Worm (Caenorhabditis elegans) whole organism, late embryonic: Measurements from ENCODE around the gene mnp-1.

Experiments
- C08G9.2 ChIP-seq: sonication (generic microtip); optimal IDR thresholded peaks from 2 replicates; lab custom pipeline; 2016; ENCODE audit warnings: mild to moderate bottlenecking, missing genetic modification characterization, moderate library complexity, missing compliant biosample characterization
- F13H6.1 ChIP-seq: sonication (generic microtip); optimal IDR thresholded peaks from 2 replicates; lab custom pipeline; 2016; ENCODE audit warnings: missing genetic modification characterization, missing compliant biosample characterization
- K02D7.2 ChIP-seq: sonication (generic microtip); optimal IDR thresholded peaks from 2 replicates; lab custom pipeline; 2017; ENCODE audit warnings: mild to moderate bottlenecking, missing genetic modification characterization, missing compliant biosample characterization
- Y22D7AL.16 ChIP-seq: sonication (generic microtip); optimal IDR thresholded peaks from 2 replicates; lab custom pipeline; 2016; ENCODE audit warnings: missing genetic modification characterization, missing compliant biosample characterization
- ahr-1 ChIP-seq: sonication (generic microtip); optimal IDR thresholded peaks from 2 replicates; lab custom pipeline; 2016; ENCODE audit warnings: missing genetic modification characterization, missing compliant biosample characterization
- ama-1 ChIP-seq: fragments of 150-350 bp; optimal IDR thresholded peaks from 2 replicates; lab custom pipeline; 2014
- ceh-19 ChIP-seq: fragments of 200-800 bp; sonication (Bioruptor generic); optimal IDR thresholded peaks from 2 replicates; lab custom pipeline; 2018; ENCODE audit warnings: mild to moderate bottlenecking, missing genetic modification characterization, missing compliant biosample characterization
- ceh-30 ChIP-seq: fragments of 150-350 bp; optimal IDR thresholded peaks from 2 replicates; lab custom pipeline; 2014; ENCODE audit warnings: missing biosample characterization, missing genetic modification characterization
- ceh-31 ChIP-seq: sonication (generic microtip); optimal IDR thresholded peaks from 2 replicates; lab custom pipeline; 2016; ENCODE audit warnings: missing genetic modification characterization, missing compliant biosample characterization
- ceh-34 ChIP-seq: sonication (generic microtip); optimal IDR thresholded peaks from 2 replicates; lab custom pipeline; 2016; ENCODE audit warnings: mild to moderate bottlenecking, missing genetic modification characterization, missing compliant biosample characterization
- ceh-45 ChIP-seq: fragments of 200-800 bp; sonication (Bioruptor generic); IDR thresholded peaks from 2 replicates; pipeline ENCODE4 v1.3.6; 2022; ENCODE audit warnings: missing genetic modification reagents, missing genetic modification characterization, missing compliant biosample characterization
- che-1 ChIP-seq: sonication (generic microtip); optimal IDR thresholded peaks from 2 replicates; lab custom pipeline; 2016; ENCODE audit warnings: mild to moderate bottlenecking, missing genetic modification characterization, missing compliant biosample characterization
- dve-1 ChIP-seq: sonication (generic microtip); optimal IDR thresholded peaks from 2 replicates; lab custom pipeline; 2017; ENCODE audit warnings: antibody characterized with exemption, mild to moderate bottlenecking, missing genetic modification characterization, missing compliant biosample characterization
- elt-4 ChIP-seq: sonication (generic microtip); optimal IDR thresholded peaks from 2 replicates; lab custom pipeline; 2016; ENCODE audit warnings: missing genetic modification characterization, missing compliant biosample characterization
- fax-1 ChIP-seq: sonication (generic microtip); optimal IDR thresholded peaks from 2 replicates; lab custom pipeline; 2016; ENCODE audit warnings: missing genotype, missing genetic modification characterization, missing compliant biosample characterization
- fkh-10 ChIP-seq: fragments of 150-350 bp; optimal IDR thresholded peaks from 2 replicates; lab custom pipeline; 2014; ENCODE audit warnings: missing biosample characterization, missing genetic modification reagents, missing genetic modification characterization
- fkh-6 ChIP-seq: sonication (generic microtip); optimal IDR thresholded peaks from 2 replicates; lab custom pipeline; 2016; ENCODE audit warnings: missing genetic modification characterization, missing compliant biosample characterization
- hlh-15 ChIP-seq: sonication (generic microtip); optimal IDR thresholded peaks from 2 replicates; lab custom pipeline; 2016; ENCODE audit warnings: missing genetic modification characterization, missing compliant biosample characterization
- lin-11 ChIP-seq: fragments of 200-800 bp; sonication (Bioruptor generic); optimal IDR thresholded peaks from 2 replicates; lab custom pipeline; 2018; ENCODE audit warnings: mild to moderate bottlenecking, missing genetic modification characterization, missing compliant biosample characterization
- nfya-1 ChIP-seq: sonication (generic microtip); optimal IDR thresholded peaks from 2 replicates; lab custom pipeline; 2017; ENCODE audit warnings: missing genetic modification characterization, mild to moderate bottlenecking, missing compliant biosample characterization, antibody characterized with exemption, moderate library complexity
- nhr-11 ChIP-seq: fragments of 150-350 bp; optimal IDR thresholded peaks from 2 replicates; lab custom pipeline; 2014; ENCODE audit warnings: missing biosample characterization, missing genetic modification characterization
- nhr-232 ChIP-seq: sonication (generic microtip); optimal IDR thresholded peaks from 2 replicates; lab custom pipeline; 2016; ENCODE audit warnings: missing genetic modification characterization, missing compliant biosample characterization
- odd-2 ChIP-seq: sonication (generic microtip); optimal IDR thresholded peaks from 2 replicates; lab custom pipeline; 2017; ENCODE audit warnings: antibody characterized with exemption, mild to moderate bottlenecking, missing genetic modification characterization, missing compliant biosample characterization
- pax-1 ChIP-seq: fragments of 150-350 bp; optimal IDR thresholded peaks from 2 replicates; lab custom pipeline; 2014; ENCODE audit warnings: missing biosample characterization, missing genetic modification characterization
- pha-4 ChIP-seq: fragments of 150-350 bp; optimal IDR thresholded peaks from 2 replicates; lab custom pipeline; 2018; ENCODE audit warnings: missing biosample characterization, missing genetic modification reagents, missing genetic modification characterization
- pqm-1 ChIP-seq: sonication (generic microtip); optimal IDR thresholded peaks from 2 replicates; lab custom pipeline; 2016; ENCODE audit warnings: missing genetic modification characterization, missing compliant biosample characterization
- ref-2 ChIP-seq: sonication (generic microtip); optimal IDR thresholded peaks from 2 replicates; lab custom pipeline; 2016; ENCODE audit warnings: missing genetic modification characterization, missing compliant biosample characterization
- rnt-1 ChIP-seq: sonication (generic microtip); optimal IDR thresholded peaks from 2 replicates; lab custom pipeline; 2016; ENCODE audit warnings: missing genetic modification characterization, missing compliant biosample characterization
- sdc-2 ChIP-seq: sonication (generic microtip); optimal IDR thresholded peaks from 2 replicates; lab custom pipeline; 2016; ENCODE audit warnings: missing genotype, missing genetic modification characterization, missing compliant biosample characterization
- syd-9 ChIP-seq: sonication (generic microtip); optimal IDR thresholded peaks from 2 replicates; lab custom pipeline; 2016; ENCODE audit warnings: mild to moderate bottlenecking, missing genetic modification characterization, moderate library complexity, missing compliant biosample characterization
- tbx-2 ChIP-seq: sonication (generic microtip); optimal IDR thresholded peaks from 2 replicates; lab custom pipeline; 2016; ENCODE audit warnings: missing genetic modification characterization, missing compliant biosample characterization
- tbx-7 ChIP-seq: sonication (generic microtip); optimal IDR thresholded peaks from 2 replicates; lab custom pipeline; 2016; ENCODE audit warnings: missing genotype, missing genetic modification characterization, missing compliant biosample characterization
- unc-3 ChIP-seq, 2 experiments: fragments of 200-800 bp in 1 of 2; sonication (Bioruptor generic) in 1 of 2; sonication (generic microtip) in 1 of 2; conservative IDR thresholded peaks in 1 of 2; optimal IDR thresholded peaks in 1 of 2; 2 replicates each; pipeline versions ENCODE4 v1.3.6 to Lab custom; 2016 to 2022; ENCODE audit warnings: missing compliant biosample characterization in 2 of 2, missing genetic modification characterization in 2 of 2, missing genetic modification reagents in 1 of 2
- unc-55 ChIP-seq: sonication (generic microtip); optimal IDR thresholded peaks from 2 replicates; lab custom pipeline; 2017; ENCODE audit warnings: missing biosample characterization, missing genetic modification reagents, missing genetic modification characterization
- unc-86 ChIP-seq: sonication (generic microtip); optimal IDR thresholded peaks from 2 replicates; lab custom pipeline; 2016; ENCODE audit warnings: missing genetic modification characterization, missing compliant biosample characterization
- ztf-16 ChIP-seq: sonication (generic microtip); optimal IDR thresholded peaks from 2 replicates; lab custom pipeline; 2017; ENCODE audit warnings: missing genetic modification characterization, missing compliant biosample characterization

Gene mnp-1

ce11 chrIII:4390421-4390820, 34.0 kb downstream of the mnp-1 start:
- TF ChIP-seq ama-1 (lab: Kevin White, UChicago) (no peak), fax-1 (no peak), ceh-31 (tag; lab: Kevin White, UChicago) (no peak), che-1 (tag; lab: Kevin White, UChicago) (no peak), odd-2 (tag; lab: Kevin White, UChicago) (no peak), F13H6.1 (no peak), elt-4 (tag; lab: Kevin White, UChicago) (no peak), K02D7.2 (tag; lab: Kevin White, UChicago) (no peak), pax-1 (tag; lab: Kevin White, UChicago) (no peak), tbx-2 (tag; lab: Kevin White, UChicago) (no peak), rnt-1 (no peak), lin-11 (no peak), ceh-19 (GFP tag; lab: Kevin White, UChicago) (no peak), ref-2 (no peak), nhr-232 (tag; lab: Kevin White, UChicago) (no peak), unc-3 (GFP tag; conservative IDR thresholded peaks at IDR 0.05; lab: Robert Waterston, UW) (no peak), unc-3 (tag; optimal IDR thresholded peaks at IDR 0.05; lab: Kevin White, UChicago) (no peak), syd-9 (tag; lab: Kevin White, UChicago) (no peak), ceh-30 (tag; lab: Kevin White, UChicago) (no peak), hlh-15 (tag; lab: Kevin White, UChicago) (no peak)

- no peak for TF ChIP-seq unc-55 (GFP tag; lab: Kevin White, UChicago)
- TF ChIP-seq ceh-19 (GFP tag; lab: Kevin White, UChicago): no peak
- TF ChIP-seq ref-2: no peak
- no peak for TF ChIP-seq F13H6.1
- TF ChIP-seq, all 69 proteins: peak for 0
Measured at ce11 chrIII:4391319-4391718, 34.9 kb downstream of the mnp-1 start.

- TF ChIP-seq Y22D7AL.16 (no peak), fkh-10 (GFP tag; lab: Kevin White, UChicago) (no peak), nhr-11 (tag; lab: Kevin White, UChicago) (no peak), ceh-34 (no peak), pqm-1 (no peak), pha-4 (tag; lab: Kevin White, UChicago) (no peak), ztf-16 (tag; lab: Kevin White, UChicago) (no peak), tbx-7 (no peak), dve-1 (tag; lab: Kevin White, UChicago) (no peak), sdc-2 (no peak), ceh-45 (GFP tag; lab: Robert Waterston, UW) (no peak), fkh-6 (tag; lab: Kevin White, UChicago) (no peak)
Measured at ce11 chrIII:4391938-4392337, 35.5 kb downstream of the mnp-1 start.

- no peak for TF ChIP-seq F13H6.1
- no peak for TF ChIP-seq ahr-1 (tag; lab: Kevin White, UChicago)
- no peak for TF ChIP-seq C08G9.2
Measured at ce11 chrIII:4394496-4394895, 38.1 kb downstream of the mnp-1 start, which contains the start of gene R07E5.4. R07E5.4 (plus strand) TSS chrIII:4394796.

- no peak for TF ChIP-seq unc-86 (tag; lab: Kevin White, UChicago)
- peak; percentile 72 for TF ChIP-seq nfya-1
Measured at ce11 chrIII:4395857-4396256, 39.5 kb downstream of the mnp-1 start.
